Worm (Caenorhabditis elegans): ENCODE data around the gene glr-1.

ce11 chrIII:8590882-8591281 lies 2.4 kb upstream of the glr-1 start, which contains the start of gene fipr-16:
- TF ChIP-seq odd-2 (tag; optimal IDR thresholded peaks at IDR 0.05) (no peak), elt-4 (tag; optimal IDR thresholded peaks at IDR 0.05) (no peak), tbx-2 (tag; optimal IDR thresholded peaks at IDR 0.05) (no peak), C08G9.2 (tag; optimal IDR thresholded peaks at IDR 0.05) (no peak)
